Worm (Caenorhabditis elegans) whole organism, young adult: ENCODE data around the gene F38A6.5.
A peak's percentile ranks its signal among the peaks of the same experiment; 100 is the strongest.

Experiments
- B0336.3 ChIP-seq: fragments of 200-800 bp; sonication (Bioruptor generic); IDR thresholded peaks from 2 replicates; pipeline ENCODE4 v1.3.6; 2022; ENCODE audit warnings: missing genetic modification characterization, missing compliant biosample characterization
- C06A6.2 ChIP-seq: fragments of 200-800 bp; sonication (Bioruptor generic); conservative IDR thresholded peaks from 2 replicates; pipeline ENCODE4 v1.3.6; 2022; ENCODE audit warnings: missing genetic modification characterization, missing compliant biosample characterization
- C17E4.6 ChIP-seq: fragments of 200-800 bp; sonication (Bioruptor generic); IDR thresholded peaks from 2 replicates; pipeline ENCODE4 v1.3.6; 2022; ENCODE audit warnings: missing genetic modification reagents, missing genetic modification characterization, missing compliant biosample characterization
- F10E7.11 ChIP-seq: sonication (generic microtip); optimal IDR thresholded peaks from 2 replicates; lab custom pipeline; 2017; ENCODE audit warnings: mild to moderate bottlenecking, missing genetic modification characterization, moderate library complexity, missing compliant biosample characterization
- F22D6.2 ChIP-seq: sonication (generic microtip); optimal IDR thresholded peaks from 2 replicates; lab custom pipeline; 2016; ENCODE audit warnings: mild to moderate bottlenecking, missing genetic modification characterization, missing compliant biosample characterization
- F37B4.10 ChIP-seq: fragments of 200-800 bp; sonication (Bioruptor generic); IDR thresholded peaks from 2 replicates; pipeline ENCODE4 v1.3.6; 2022; ENCODE audit warnings: missing genetic modification characterization, missing compliant biosample characterization
- F39B2.1 ChIP-seq: fragments of 200-800 bp; sonication (Bioruptor generic); IDR thresholded peaks from 2 replicates; pipeline ENCODE4 v1.3.6; 2022; ENCODE audit warnings: missing genetic modification reagents, missing genetic modification characterization, missing compliant biosample characterization
- F52B5.7 ChIP-seq: sonication (generic microtip); optimal IDR thresholded peaks from 2 replicates; lab custom pipeline; 2016; ENCODE audit warnings: mild to moderate bottlenecking, missing genetic modification characterization, missing compliant biosample characterization
- K11D2.4 ChIP-seq: fragments of 200-800 bp; sonication (Bioruptor generic); IDR thresholded peaks from 2 replicates; pipeline ENCODE4 v1.3.6; 2022; ENCODE audit warnings: missing genetic modification reagents, missing genetic modification characterization, missing compliant biosample characterization
- Y53G8AR.9 ChIP-seq: fragments of 200-800 bp; sonication (Bioruptor generic); conservative IDR thresholded peaks from 2 replicates; pipeline ENCODE4 v1.3.6; 2022; ENCODE audit warnings: missing genetic modification reagents, missing genetic modification characterization, missing compliant biosample characterization
- Y56A3A.18 ChIP-seq: fragments of 200-800 bp; sonication (Bioruptor generic); IDR thresholded peaks from 2 replicates; pipeline ENCODE4 v1.3.6; 2022; ENCODE audit warnings: missing genetic modification reagents, missing genetic modification characterization, missing compliant biosample characterization
- Y67H2A.10 ChIP-seq: fragments of 200-800 bp; sonication (Bioruptor generic); conservative IDR thresholded peaks from 2 replicates; pipeline ENCODE4 v1.3.6; 2022; ENCODE audit warnings: missing genetic modification reagents, missing genetic modification characterization, missing compliant biosample characterization
- Y95B8A.8 ChIP-seq: fragments of 200-800 bp; sonication (Bioruptor generic); IDR thresholded peaks from 2 replicates; pipeline ENCODE4 v1.3.6; 2022; ENCODE audit warnings: missing genetic modification reagents, missing genetic modification characterization, missing compliant biosample characterization
- ZK185.1 ChIP-seq: sonication (generic microtip); optimal IDR thresholded peaks from 2 replicates; lab custom pipeline; 2016; ENCODE audit warnings: mild to moderate bottlenecking, missing genetic modification characterization, missing compliant biosample characterization; ENCODE audit not compliant: poor library complexity, severe bottlenecking
- aptf-2 ChIP-seq: fragments of 200-800 bp; sonication (Bioruptor generic); conservative IDR thresholded peaks from 2 replicates; pipeline ENCODE4 v1.3.6; 2022; ENCODE audit warnings: missing genetic modification reagents, missing genetic modification characterization, missing compliant biosample characterization
- athp-1 ChIP-seq: sonication (generic microtip); optimal IDR thresholded peaks from 2 replicates; lab custom pipeline; 2017; ENCODE audit warnings: mild to moderate bottlenecking, missing genetic modification characterization, missing compliant biosample characterization
- bed-2 ChIP-seq: fragments of 200-800 bp; sonication (Bioruptor generic); IDR thresholded peaks from 2 replicates; pipeline ENCODE4 v1.3.6; 2022; ENCODE audit warnings: missing genetic modification reagents, missing genetic modification characterization, missing compliant biosample characterization
- cebp-1 ChIP-seq, 2 experiments: fragments of 200-800 bp in 1 of 2; sonication (Bioruptor generic) in 1 of 2; sonication (generic microtip) in 1 of 2; IDR thresholded peaks in 1 of 2; optimal IDR thresholded peaks in 1 of 2; 2 replicates each; pipeline versions ENCODE4 v1.3.6 to Lab custom; 2017 to 2022; ENCODE audit warnings: missing compliant biosample characterization in 2 of 2, missing genetic modification characterization in 2 of 2, mild to moderate bottlenecking in 1 of 2, missing genetic modification reagents in 1 of 2, moderate library complexity in 1 of 2
- cebp-2 ChIP-seq: fragments of 200-800 bp; sonication (Bioruptor generic); IDR thresholded peaks from 2 replicates; pipeline ENCODE4 v1.3.6; 2022; ENCODE audit warnings: missing genetic modification characterization, missing compliant biosample characterization
- egl-44 ChIP-seq: fragments of 200-800 bp; sonication (Bioruptor generic); IDR thresholded peaks from 2 replicates; pipeline ENCODE4 v1.3.6; 2022; ENCODE audit warnings: missing genetic modification reagents, missing genetic modification characterization, missing compliant biosample characterization
- egrh-3 ChIP-seq: fragments of 200-800 bp; sonication (Bioruptor generic); IDR thresholded peaks from 2 replicates; pipeline ENCODE4 v1.3.6; 2022; ENCODE audit warnings: missing genetic modification reagents, missing genetic modification characterization, missing compliant biosample characterization
- ekl-4 ChIP-seq: fragments of 200-800 bp; sonication (Bioruptor generic); IDR thresholded peaks from 2 replicates; pipeline ENCODE4 v1.3.6; 2022; ENCODE audit warnings: missing genetic modification reagents, missing genetic modification characterization, missing compliant biosample characterization
- fkh-3 ChIP-seq: sonication (generic microtip); optimal IDR thresholded peaks from 2 replicates; lab custom pipeline; 2016; ENCODE audit warnings: mild to moderate bottlenecking, missing genetic modification characterization, missing compliant biosample characterization
- gei-17 ChIP-seq: fragments of 200-800 bp; sonication (Bioruptor generic); optimal IDR thresholded peaks from 2 replicates; lab custom pipeline; 2018; ENCODE audit warnings: mild to moderate bottlenecking, missing genetic modification characterization, missing compliant biosample characterization
- hlh-12 ChIP-seq: sonication (generic microtip); optimal IDR thresholded peaks from 2 replicates; lab custom pipeline; 2016; ENCODE audit warnings: missing genetic modification characterization, missing compliant biosample characterization
- hlh-26 ChIP-seq: fragments of 200-800 bp; sonication (Bioruptor generic); conservative IDR thresholded peaks from 2 replicates; pipeline ENCODE4 v1.3.6; 2022; ENCODE audit warnings: missing genetic modification reagents, missing genetic modification characterization, missing compliant biosample characterization
- hmg-1.2 ChIP-seq: fragments of 200-800 bp; sonication (Bioruptor generic); IDR thresholded peaks from 2 replicates; pipeline ENCODE4 v1.3.6; 2022; ENCODE audit warnings: missing genetic modification reagents, missing genetic modification characterization, missing compliant biosample characterization
- hmg-20 ChIP-seq: fragments of 200-800 bp; sonication (Bioruptor generic); IDR thresholded peaks from 2 replicates; pipeline ENCODE4 v1.3.6; 2022; ENCODE audit warnings: missing genetic modification reagents, missing genetic modification characterization, missing compliant biosample characterization
- hsf-1 ChIP-seq: fragments of 200-800 bp; sonication (Bioruptor generic); IDR thresholded peaks from 2 replicates; pipeline ENCODE4 v1.3.6; 2022; ENCODE audit warnings: missing genetic modification reagents, missing genetic modification characterization, missing compliant biosample characterization
- let-607 ChIP-seq, 2 experiments: fragments of 200-800 bp in 1 of 2; sonication (Bioruptor generic) in 1 of 2; sonication (generic microtip) in 1 of 2; optimal IDR thresholded peaks; 2 replicates each; lab custom pipeline; 2016 to 2018; ENCODE audit warnings: mild to moderate bottlenecking in 2 of 2, missing compliant biosample characterization in 2 of 2, missing genetic modification characterization in 2 of 2, moderate library complexity in 2 of 2, missing genotype in 1 of 2
- lin-26 ChIP-seq: fragments of 200-800 bp; sonication (Bioruptor generic); IDR thresholded peaks from 2 replicates; pipeline ENCODE4 v1.3.6; 2022; ENCODE audit warnings: missing genetic modification reagents, missing genetic modification characterization, missing compliant biosample characterization
- lin-35 ChIP-seq, 3 experiments: fragments of 150-350 bp in 2 of 3; sonication (generic microtip) in 1 of 3; optimal IDR thresholded peaks; 2 replicates each; lab custom pipeline; 2014 to 2018; ENCODE audit warnings: missing biosample characterization in 3 of 3, missing genetic modification characterization in 3 of 3, missing genetic modification reagents in 3 of 3
- lin-40 ChIP-seq: sonication (generic microtip); optimal IDR thresholded peaks from 2 replicates; lab custom pipeline; 2016; ENCODE audit warnings: missing genetic modification characterization, mild to moderate bottlenecking, missing compliant biosample characterization, missing genotype, missing genetic modification reagents
- madf-3 ChIP-seq: fragments of 200-800 bp; sonication (Bioruptor generic); IDR thresholded peaks from 2 replicates; pipeline ENCODE4 v1.3.6; 2022; ENCODE audit warnings: missing genetic modification reagents, missing genetic modification characterization, missing compliant biosample characterization
- mcd-1 ChIP-seq: fragments of 200-800 bp; sonication (Bioruptor generic); IDR thresholded peaks from 2 replicates; pipeline ENCODE4 v1.3.6; 2022; ENCODE audit warnings: missing genetic modification reagents, missing genetic modification characterization, missing compliant biosample characterization
- nfyb-1 ChIP-seq: fragments of 200-800 bp; sonication (Bioruptor generic); IDR thresholded peaks from 2 replicates; pipeline ENCODE4 v1.3.6; 2022; ENCODE audit warnings: missing genetic modification reagents, missing genetic modification characterization, missing compliant biosample characterization
- nhr-80 ChIP-seq: sonication (generic microtip); optimal IDR thresholded peaks from 2 replicates; lab custom pipeline; 2016; ENCODE audit warnings: missing genetic modification characterization, missing compliant biosample characterization
- nhr-90 ChIP-seq: sonication (generic microtip); optimal IDR thresholded peaks from 2 replicates; lab custom pipeline; 2016; ENCODE audit warnings: missing genotype, mild to moderate bottlenecking, missing genetic modification characterization, missing compliant biosample characterization
- pha-4 ChIP-seq: fragments of 150-350 bp; sonication (generic microtip); optimal IDR thresholded peaks from 2 replicates; lab custom pipeline; 2014; ENCODE audit warnings: missing biosample characterization, missing genetic modification reagents, missing genetic modification characterization
- rec-8 ChIP-seq, 2 experiments: sonication (generic microtip); optimal IDR thresholded peaks; 2 replicates each; lab custom pipeline; 2016; ENCODE audit warnings: mild to moderate bottlenecking in 2 of 2, missing genetic modification characterization in 2 of 2, missing genetic modification reagents in 2 of 2, missing genotype in 2 of 2, missing biosample characterization in 1 of 2, missing compliant biosample characterization in 1 of 2, moderate library complexity in 1 of 2
- repo-1 ChIP-seq: sonication (generic microtip); optimal IDR thresholded peaks from 2 replicates; lab custom pipeline; 2017; ENCODE audit warnings: mild to moderate bottlenecking, missing genetic modification characterization, missing compliant biosample characterization
- sdz-38 ChIP-seq: sonication (generic microtip); optimal IDR thresholded peaks from 2 replicates; lab custom pipeline; 2016; ENCODE audit warnings: missing genotype, missing genetic modification characterization, missing compliant biosample characterization
- snpc-4 ChIP-seq, 5 experiments: fragments of 150-350 bp in 1 of 5; sonication (generic microtip) in 4 of 5; optimal IDR thresholded peaks; 2 replicates each; lab custom pipeline; 2014 to 2018; ENCODE audit warnings: missing genetic modification characterization in 5 of 5, missing biosample characterization in 3 of 5, antibody characterized with exemption in 2 of 5, mild to moderate bottlenecking in 2 of 5, missing compliant biosample characterization in 2 of 5, missing genotype in 2 of 5, moderate library complexity in 2 of 5, missing genetic modification reagents in 1 of 5
- tlf-1 ChIP-seq: fragments of 200-800 bp; sonication (Bioruptor generic); optimal IDR thresholded peaks from 2 replicates; lab custom pipeline; 2018; ENCODE audit warnings: mild to moderate bottlenecking, missing genetic modification characterization, missing compliant biosample characterization
- ztf-26 ChIP-seq: sonication (generic microtip); optimal IDR thresholded peaks from 2 replicates; lab custom pipeline; 2017; ENCODE audit warnings: missing genetic modification characterization, missing compliant biosample characterization
- ztf-3 ChIP-seq: fragments of 200-800 bp; sonication (Bioruptor generic); optimal IDR thresholded peaks from 2 replicates; lab custom pipeline; 2018; ENCODE audit warnings: mild to moderate bottlenecking, missing genetic modification characterization, missing compliant biosample characterization

Gene F38A6.5

ce11 chrV:20778886-20779285 is 5.3 kb upstream of the F38A6.5 start:
- no peak for TF ChIP-seq C06A6.2
- no peak for TF ChIP-seq hmg-1.2 (GFP tag; lab: Robert Waterston, UW)
- TF ChIP-seq madf-3 (GFP tag; lab: Robert Waterston, UW), result no peak
- TF ChIP-seq ztf-3, result no peak
- peak; percentile 20 for TF ChIP-seq nhr-80
- TF ChIP-seq lin-26 (GFP tag; lab: Robert Waterston, UW), result no peak
- no peak for TF ChIP-seq hlh-12 (tag; lab: Kevin White, UChicago)
- TF ChIP-seq egl-44 (GFP tag; lab: Robert Waterston, UW), result 0 out of 2 replicates have a peak, but pooled peaks have one; percentile 28
- TF ChIP-seq hsf-1, result no peak
- no peak for TF ChIP-seq fkh-3 (tag; lab: Kevin White, UChicago)
- TF ChIP-seq nfyb-1, result no peak

ce11 chrV:20778257-20778697 is 4.7 kb upstream of the F38A6.5 start:
- peak; percentile 79 for TF ChIP-seq tlf-1 (GFP tag; lab: Kevin White, UChicago)
- peak; percentile 87 for TF ChIP-seq K11D2.4 (GFP tag; lab: Robert Waterston, UW)
- TF ChIP-seq F39B2.1, result no peak
- TF ChIP-seq F10E7.11 (tag; lab: Kevin White, UChicago), result no peak
- TF ChIP-seq lin-40 (tag; lab: Kevin White, UChicago), result peak; percentile 96
- peak; percentile 53 for TF ChIP-seq F22D6.2 (tag; lab: Kevin White, UChicago)
- peak; percentile 3 for TF ChIP-seq athp-1
- peak; percentile 77 for TF ChIP-seq F52B5.7
- peak; percentile 50; the same call in 1 of the 2 replicates for TF ChIP-seq egrh-3 (GFP tag; lab: Robert Waterston, UW)
- TF ChIP-seq hmg-20, result peak; percentile 76
- no peak for TF ChIP-seq bed-2
- TF ChIP-seq Y67H2A.10 (GFP tag; lab: Robert Waterston, UW), result peak; percentile 37; the same call in 1 of the 2 replicates
- no peak for TF ChIP-seq sdz-38 (tag; lab: Kevin White, UChicago)
- TF ChIP-seq F37B4.10 (GFP tag; lab: Robert Waterston, UW), result no peak
- TF ChIP-seq B0336.3, result peak; percentile 84
- no peak for TF ChIP-seq rec-8 (tag; optimal IDR thresholded peaks at IDR 0.05; lab: Kevin White, UChicago)
- TF ChIP-seq C17E4.6, result no peak
- TF ChIP-seq hlh-26, result no peak
- TF ChIP-seq nfyb-1, result peak; percentile 95
- TF ChIP-seq Y95B8A.8 (GFP tag; lab: Robert Waterston, UW), result peak; percentile 43; the same call in 1 of the 2 replicates
- peak; percentile 78 for TF ChIP-seq mcd-1 (GFP tag; lab: Robert Waterston, UW)
- TF ChIP-seq let-607 (tag; optimal IDR thresholded peaks at IDR 0.05; lab: Kevin White, UChicago), result peak; percentile 85 to 91
- peak; percentile 82 for TF ChIP-seq ekl-4
- peak; percentile 80 for TF ChIP-seq ZK185.1 (tag; lab: Kevin White, UChicago)
- TF ChIP-seq ztf-26 (tag; lab: Kevin White, UChicago), result peak; percentile 84
- no peak for TF ChIP-seq cebp-2 (GFP tag; lab: Robert Waterston, UW)
- 0 out of 2 replicates have a peak, but pooled peaks have one; percentile 40 for TF ChIP-seq aptf-2 (GFP tag; lab: Robert Waterston, UW)
- TF ChIP-seq egl-44 (GFP tag; lab: Robert Waterston, UW), result peak; percentile 78; the same call in 1 of the 2 replicates
- peak; percentile 76; the same call in 1 of the 2 replicates for TF ChIP-seq Y53G8AR.9
- peak; percentile 78 for TF ChIP-seq gei-17 (GFP tag; lab: Kevin White, UChicago)
- 0 out of 2 replicates have a peak, but pooled peaks have one; percentile 26 for TF ChIP-seq cebp-1 (GFP tag; IDR thresholded peaks at IDR 0.05; lab: Robert Waterston, UW)
- peak; percentile 92 for TF ChIP-seq cebp-1 (tag; optimal IDR thresholded peaks at IDR 0.05; lab: Kevin White, UChicago)
- peak; percentile 55 for TF ChIP-seq nhr-90 (tag; lab: Kevin White, UChicago)
- no peak for TF ChIP-seq pha-4 (tag; lab: Kevin White, UChicago)
- peak; percentile 64; the same call in 1 of the 2 replicates for TF ChIP-seq Y56A3A.18 (GFP tag; lab: Robert Waterston, UW)
- peak; percentile 60 for TF ChIP-seq repo-1 (tag; lab: Kevin White, UChicago)
- peak in 1 of 3 experiments; percentile 87 for TF ChIP-seq lin-35 (GFP tag; optimal IDR thresholded peaks at IDR 0.05; lab: Kevin White, UChicago)
- TF ChIP-seq snpc-4 (GFP tag; optimal IDR thresholded peaks at IDR 0.05; lab: Kevin White, UChicago), result no peak
- TF ChIP-seq snpc-4 (tag; optimal IDR thresholded peaks at IDR 0.05; lab: Kevin White, UChicago), result peak in 3 of 4 experiments; percentile 14 to 80 (median 79)
